Worm (Caenorhabditis elegans): ENCODE measurements around the gene chil-4.

ce11 chrII:9874508-9875229 is 19.1 kb upstream of the chil-4 start, which contains the start of the genes chil-2 and ctsa-3.2:
- no peak for TF ChIP-seq ama-1 (optimal IDR thresholded peaks at IDR 0.05)
- TF ChIP-seq tbx-11 (GFP tag; IDR thresholded peaks at IDR 0.05), result no peak
- no peak for TF ChIP-seq F13C5.2 (tag; optimal IDR thresholded peaks at IDR 0.05)
- TF ChIP-seq hnd-1 (tag; optimal IDR thresholded peaks at IDR 0.05), result no peak
- TF ChIP-seq ceh-13 (GFP tag; optimal IDR thresholded peaks at IDR 0.05), result no peak
- TF ChIP-seq tbx-37 (GFP tag; conservative IDR thresholded peaks at IDR 0.05), result no peak
- TF ChIP-seq B0310.2 (tag; optimal IDR thresholded peaks at IDR 0.05), result no peak
- TF ChIP-seq aly-1 (tag; optimal IDR thresholded peaks at IDR 0.05), result no peak
- no peak for TF ChIP-seq flt-1 (GFP tag; IDR thresholded peaks at IDR 0.05)
- TF ChIP-seq ceh-36 (tag; optimal IDR thresholded peaks at IDR 0.05), result no peak
- no peak for TF ChIP-seq hmbx-1 (tag; optimal IDR thresholded peaks at IDR 0.05)
- TF ChIP-seq tra-4 (tag; optimal IDR thresholded peaks at IDR 0.05), result no peak
- no peak for TF ChIP-seq scrt-1 (GFP tag; IDR thresholded peaks at IDR 0.05)
